Fruit fly (Drosophila melanogaster) ovary, adult (tissue): ENCODE measurements around the gene C3G.
A peak's percentile ranks its signal among the peaks of the same experiment; 100 is the strongest.

ENCODE experiments used
- CG17801 ChIP-seq: fragments of 200-800 bp; optimal IDR thresholded peaks from 2 replicates; lab custom pipeline; 2019; ENCODE audit warnings: missing biosample characterization, mild to moderate bottlenecking, missing genetic modification characterization, moderate library complexity; ENCODE audit not compliant: partially characterized antibody

The C3G gene

DNA sequence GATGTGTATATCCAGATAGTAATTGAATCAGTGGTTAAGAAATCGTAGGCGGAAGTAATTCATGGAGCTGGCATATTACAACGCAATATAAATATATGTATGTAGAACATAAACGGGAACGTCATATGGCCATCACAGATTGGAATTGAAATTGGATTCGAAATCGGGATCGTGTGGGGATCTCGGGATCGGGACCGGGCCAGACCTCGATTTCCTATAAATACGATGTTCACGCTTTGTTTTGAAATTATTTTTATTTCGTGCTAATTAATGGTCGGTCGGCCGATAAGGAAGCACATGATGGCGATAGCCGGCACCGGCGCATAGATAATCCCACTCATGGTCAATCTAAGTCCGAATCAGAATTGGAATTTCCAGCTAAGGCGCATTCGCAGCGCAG lies 27.1 kb downstream of the C3G start:
- no peak for TF ChIP-seq CG17801 (GFP tag; lab: Kevin White, UChicago)

DNA sequence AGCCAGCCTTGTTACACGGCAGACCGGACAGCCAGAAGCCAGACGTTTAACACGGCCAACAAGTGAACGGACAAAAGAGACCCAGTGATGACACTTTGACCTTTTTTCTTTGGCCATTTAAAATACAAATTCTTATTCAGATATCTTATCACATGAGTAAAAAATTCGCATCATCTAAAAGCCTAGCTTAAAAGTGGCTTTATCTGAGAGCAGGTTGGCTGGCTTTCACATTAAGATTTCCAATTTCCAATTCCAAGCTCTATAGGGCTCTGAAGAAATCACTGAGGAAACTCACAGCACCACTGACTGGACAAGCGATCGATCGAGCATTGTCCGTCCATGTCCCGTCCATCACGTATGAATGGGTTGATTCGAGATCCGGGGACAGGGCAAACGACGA lies 27.8 kb downstream of the C3G start:
- no peak for TF ChIP-seq CG17801 (GFP tag; lab: Kevin White, UChicago)

DNA sequence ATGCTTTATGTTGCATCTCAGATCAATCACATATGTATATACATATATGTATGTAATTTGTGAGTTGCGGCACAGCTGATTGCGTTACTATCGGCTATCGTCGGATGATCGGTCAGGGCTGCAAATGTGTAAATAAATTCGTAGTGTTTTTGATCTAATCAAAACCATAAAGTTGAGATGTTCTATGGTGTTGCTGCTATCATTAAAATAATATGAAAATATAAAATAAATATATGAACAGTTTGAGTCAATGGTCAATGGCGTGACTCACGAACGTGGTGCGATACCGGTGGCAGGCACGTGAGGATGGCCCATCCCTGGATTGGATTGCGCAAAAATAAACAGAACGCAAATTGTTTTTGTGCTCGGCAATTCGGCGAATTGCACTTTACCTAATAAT lies 32.5 kb downstream of the C3G start, which contains the start of gene Coq7:
Coq7 (plus strand) TSS at position 302 of the 400 bp plus-strand sequence.
- TF ChIP-seq CG17801 (GFP tag; lab: Kevin White, UChicago) = peak; percentile 90

DNA sequence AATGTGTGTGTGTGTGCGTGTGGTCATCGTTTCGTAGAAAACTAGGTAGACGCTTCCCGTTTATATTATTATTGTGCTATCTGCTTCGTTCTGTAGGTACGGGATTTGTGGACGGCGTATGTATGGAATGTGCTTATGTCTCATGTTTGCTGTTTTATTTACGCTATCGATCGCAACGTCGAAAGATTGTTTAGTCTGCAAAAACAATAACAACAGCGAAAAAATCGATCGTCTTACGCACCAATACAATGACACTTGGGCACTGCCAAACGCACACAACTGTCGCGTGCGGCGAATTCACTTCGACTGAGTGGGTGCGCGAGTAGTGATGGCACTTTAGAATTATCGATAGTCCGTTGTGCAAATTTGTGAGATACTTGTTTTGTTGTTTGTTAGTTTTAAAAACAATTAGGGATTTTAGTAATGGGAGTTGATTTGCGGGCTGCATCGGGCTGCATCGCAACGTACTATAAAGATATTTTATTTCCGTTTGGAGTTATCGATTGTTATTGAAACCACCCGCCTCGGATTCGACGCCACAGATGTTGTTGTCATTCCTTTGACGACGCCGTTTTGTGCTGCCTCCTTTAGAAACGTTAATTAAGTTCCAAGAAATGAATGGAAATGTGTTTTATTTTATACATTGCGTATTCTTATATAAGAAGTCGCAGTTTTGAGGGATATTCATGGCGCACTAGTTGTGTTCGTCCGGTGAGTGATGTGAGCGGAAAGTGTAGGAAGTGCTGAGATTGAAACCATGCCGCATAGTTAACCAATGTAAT lies 44.0 kb downstream of the C3G start:
- no peak for TF ChIP-seq CG17801 (GFP tag; lab: Kevin White, UChicago)

DNA sequence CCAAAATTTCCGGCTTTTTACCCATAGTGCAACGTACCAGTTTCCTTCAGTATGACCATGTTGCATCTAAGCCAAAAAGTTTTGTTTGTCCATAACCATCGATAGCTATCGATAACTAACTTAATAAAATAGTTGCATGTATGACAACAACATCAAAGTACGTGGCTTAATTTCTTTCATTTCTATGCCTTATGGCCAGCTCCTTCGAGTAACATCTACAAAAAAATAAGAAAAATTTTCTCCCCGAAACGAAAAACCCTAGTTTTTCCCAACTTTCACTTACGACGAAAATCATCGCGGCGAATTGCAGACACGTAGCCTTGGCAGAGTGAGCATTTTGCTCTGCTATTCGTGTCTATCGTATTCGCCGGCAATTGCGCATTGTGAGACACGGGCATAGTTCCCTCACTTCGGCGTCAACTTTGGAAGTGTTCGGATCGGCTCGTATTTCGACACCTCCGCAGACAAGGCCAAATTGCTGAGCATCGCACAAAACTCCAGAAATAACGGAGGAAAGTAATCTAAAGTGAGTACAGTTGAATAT lies 47.1 kb downstream of the C3G start, which contains the start of gene sov:
sov (plus strand) TSS at position 148 of the 544 bp plus-strand sequence.
- TF ChIP-seq CG17801 (GFP tag; lab: Kevin White, UChicago) = no peak

DNA sequence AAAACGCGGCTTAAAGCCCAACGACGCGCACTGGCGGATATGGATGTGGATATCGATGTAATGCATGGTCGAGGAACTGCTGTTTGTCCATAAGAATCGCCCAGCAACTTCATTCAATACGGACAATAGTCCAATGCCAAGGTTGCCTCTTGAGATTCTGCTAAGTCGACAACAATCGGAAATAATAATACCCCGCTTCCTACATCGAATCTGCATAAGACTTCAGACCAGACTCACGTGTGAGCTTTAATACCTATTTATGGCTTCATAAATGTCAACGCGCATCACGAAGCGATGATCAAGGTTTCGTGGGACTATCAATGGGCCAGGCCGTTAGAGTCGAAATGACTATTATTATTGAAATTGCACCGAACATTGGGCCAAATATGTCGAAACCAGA lies 51.4 kb downstream of the C3G start:
- TF ChIP-seq CG17801 (GFP tag; lab: Kevin White, UChicago) = no peak

DNA sequence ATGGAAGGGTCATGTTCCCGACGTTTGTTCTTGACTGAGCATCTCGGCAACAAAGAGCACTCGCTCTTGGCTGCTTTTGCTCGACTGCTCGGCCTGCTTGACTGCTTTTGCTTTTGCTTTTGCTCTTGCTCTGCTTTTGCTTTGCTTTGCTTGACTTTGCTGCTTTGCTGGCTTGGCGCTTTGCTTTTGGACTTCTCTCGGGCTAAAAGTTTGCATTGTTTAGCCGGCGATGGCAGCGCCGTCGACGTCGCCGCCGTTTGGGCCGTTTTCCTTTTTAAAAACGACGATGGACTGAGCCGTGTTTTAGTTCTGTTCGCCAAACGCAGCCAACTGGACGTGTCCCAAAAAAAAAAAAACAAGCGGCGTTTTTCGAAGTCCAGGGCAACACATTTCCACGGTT lies 56.1 kb downstream of the C3G start, which contains the start of gene CG14439:
CG14439 (plus strand) TSS at position 301 of the 400 bp plus-strand sequence.
- no peak for TF ChIP-seq CG17801 (GFP tag; lab: Kevin White, UChicago)

DNA sequence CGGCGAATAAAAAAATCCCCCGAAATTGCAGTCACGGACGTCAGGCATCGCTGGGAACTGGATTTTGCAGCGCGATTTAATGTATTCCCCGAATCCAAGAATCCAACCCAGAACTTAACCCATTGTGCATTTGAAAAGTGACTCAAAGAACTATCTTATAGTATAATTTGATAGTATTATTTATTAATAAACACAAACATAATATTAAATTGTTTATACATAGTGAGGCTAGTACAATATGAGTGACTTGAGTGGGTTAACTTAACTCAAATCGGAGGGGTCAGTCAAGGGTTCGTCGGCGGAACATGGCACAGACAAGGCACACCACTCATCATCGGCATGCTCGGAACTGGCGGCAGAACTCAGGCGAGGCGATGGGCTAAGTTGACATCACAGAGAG lies 57.2 kb downstream of the C3G start:
- no peak for TF ChIP-seq CG17801 (GFP tag; lab: Kevin White, UChicago)

DNA sequence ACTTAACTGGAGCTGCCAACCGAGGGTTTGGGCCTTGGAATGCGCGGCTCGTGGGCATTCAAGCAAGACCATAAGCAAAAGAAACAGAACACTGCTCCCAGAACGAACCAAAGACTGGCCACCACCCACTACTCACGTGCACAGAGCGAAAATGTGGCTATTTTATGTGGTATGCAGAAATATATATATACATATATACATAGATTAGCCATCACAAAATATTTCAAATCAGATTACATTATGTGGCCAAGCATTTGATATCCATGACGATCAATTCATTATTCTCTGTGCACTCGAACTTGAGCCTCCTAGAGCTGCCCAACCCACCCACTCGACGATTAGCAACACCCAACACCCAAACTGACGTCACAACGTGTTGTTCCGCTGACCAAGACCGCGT lies 57.8 kb downstream of the C3G start:
- no peak for TF ChIP-seq CG17801 (GFP tag; lab: Kevin White, UChicago)

DNA sequence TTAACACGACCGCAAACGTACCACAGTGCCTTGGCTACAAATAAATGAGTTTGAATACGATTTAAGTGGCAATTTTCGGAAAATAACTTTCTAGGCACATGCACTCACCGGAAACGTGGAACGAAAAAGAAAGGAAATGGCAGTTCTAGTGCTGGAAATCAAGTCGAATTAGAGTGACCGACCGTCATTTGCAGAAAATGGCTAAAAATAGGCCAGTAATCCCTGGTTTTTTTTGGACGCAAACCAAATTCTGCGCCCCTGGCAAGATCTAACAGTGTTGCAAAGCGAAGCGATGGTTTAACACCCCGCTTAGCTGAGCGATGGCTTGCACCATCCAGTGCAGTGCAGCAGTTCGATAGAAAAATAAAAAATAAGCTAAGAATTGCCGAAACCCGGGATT lies 59.3 kb downstream of the C3G start, which contains the start of gene RpL17:
RpL17 (minus strand) TSS at position 151 of the 400 bp plus-strand sequence.
- peak; percentile 72 for TF ChIP-seq CG17801 (GFP tag; lab: Kevin White, UChicago)

DNA sequence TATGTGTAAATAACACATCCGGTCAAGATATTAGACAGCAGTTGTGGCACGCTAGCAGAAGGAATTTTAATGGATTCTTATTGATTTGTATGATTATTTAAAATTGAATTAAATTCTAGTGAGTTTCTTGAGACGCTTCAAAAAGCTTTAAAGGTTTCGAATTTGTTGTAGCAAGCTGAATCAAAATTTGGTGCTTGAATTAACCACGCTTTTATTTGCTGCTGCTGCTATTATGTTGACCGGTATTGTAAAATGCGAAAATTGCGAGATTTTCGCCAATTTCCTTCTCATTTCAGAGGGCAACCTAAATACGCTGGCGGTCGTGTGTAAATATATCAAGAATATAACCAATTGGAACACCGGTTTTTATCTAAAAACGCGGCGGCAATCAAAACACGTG lies 60.2 kb downstream of the C3G start:
- TF ChIP-seq CG17801 (GFP tag; lab: Kevin White, UChicago) = no peak

DNA sequence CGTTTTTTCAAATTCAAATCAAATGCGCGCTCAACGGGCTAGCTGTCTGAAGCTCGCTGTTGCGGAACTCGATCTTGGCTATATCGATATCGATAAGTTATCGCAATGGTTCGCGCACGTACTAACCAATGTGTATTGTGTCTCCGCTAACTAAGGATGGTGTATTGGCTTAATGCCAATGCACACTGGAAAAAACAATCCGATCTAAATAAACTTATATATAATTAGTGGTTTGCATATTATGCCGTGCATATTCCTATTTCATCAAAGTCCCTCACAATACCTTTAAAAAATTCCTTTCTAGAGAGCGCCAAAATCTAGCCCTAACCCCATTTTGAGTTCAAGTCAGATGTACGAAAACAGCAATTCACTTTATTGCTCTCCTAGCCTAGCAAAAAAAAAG lies 62.2 kb downstream of the C3G start:
- peak; percentile 26 for TF ChIP-seq CG17801 (GFP tag; lab: Kevin White, UChicago)

DNA sequence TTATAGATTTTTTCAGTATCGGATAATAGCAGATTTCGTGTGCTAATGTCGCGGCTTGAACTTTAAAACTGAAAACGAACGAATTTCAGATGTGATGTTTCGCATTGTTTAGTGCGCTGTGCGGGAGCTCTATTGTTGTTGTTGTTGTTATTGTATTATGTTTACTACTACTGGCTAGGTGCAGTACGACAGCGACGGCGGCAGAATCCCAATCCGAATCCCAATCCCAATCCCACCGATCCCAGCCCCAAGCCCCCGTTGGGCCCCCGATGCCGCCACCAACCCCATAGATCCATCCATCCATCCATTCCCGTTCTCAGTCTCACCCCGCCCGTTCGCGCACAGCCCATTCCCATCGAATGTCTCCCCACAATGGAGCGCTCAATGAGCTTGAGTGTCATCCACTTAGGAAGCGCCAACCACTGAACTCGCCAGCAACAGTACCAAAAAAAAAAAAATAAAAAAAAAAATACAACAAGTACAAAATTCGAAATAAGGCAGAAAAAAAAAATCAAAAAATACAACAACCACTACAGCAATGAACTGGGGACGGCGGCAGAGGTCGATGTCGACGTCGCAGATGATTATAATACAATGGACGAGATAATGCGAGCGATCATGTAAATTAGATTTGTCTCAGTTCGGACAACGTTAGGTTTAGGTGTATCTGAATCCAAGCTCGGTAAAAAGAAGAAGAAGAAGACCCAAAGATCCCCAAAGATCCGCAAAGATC lies 63.3 kb downstream of the C3G start, which contains the start of gene CG3168:
CG3168 (minus strand) TSS at position 51 of the 733 bp plus-strand sequence.
- TF ChIP-seq CG17801 (GFP tag; lab: Kevin White, UChicago) = no peak

DNA sequence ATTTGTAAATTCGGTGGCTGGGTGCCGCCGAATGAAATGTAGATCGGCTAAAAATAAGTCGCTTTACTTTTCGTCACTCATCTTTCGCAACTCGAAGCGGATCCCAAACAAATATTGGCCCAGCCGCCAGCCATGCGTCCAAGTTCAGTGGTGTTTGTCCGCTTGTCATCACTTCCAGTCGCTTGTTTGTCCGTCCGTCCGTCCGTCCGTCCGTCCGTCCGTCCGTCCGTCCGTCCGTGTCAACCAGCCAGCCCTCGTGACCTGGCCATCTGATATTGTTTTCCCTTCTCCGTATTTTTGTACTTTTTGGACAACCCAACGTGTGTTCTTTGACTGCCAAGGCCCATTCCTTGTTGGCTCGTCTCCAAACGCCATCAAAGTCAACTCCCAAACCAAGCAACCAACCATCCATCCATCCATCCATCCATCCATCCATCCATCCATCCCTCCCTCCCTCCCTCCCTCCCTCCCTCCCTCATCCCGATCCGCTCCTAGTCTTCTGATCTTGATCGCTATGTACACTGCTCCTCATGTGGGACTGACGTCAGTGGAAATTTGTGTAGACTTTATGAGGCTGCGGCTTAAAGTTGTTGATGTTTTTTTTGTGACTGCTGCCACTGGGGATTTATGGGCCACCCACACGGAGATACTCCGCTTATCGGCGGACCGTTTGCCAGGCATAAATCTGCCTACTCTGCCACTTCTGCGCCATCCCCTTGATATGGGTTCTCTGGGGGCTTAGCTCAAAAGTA lies 69.9 kb downstream of the C3G start:
- TF ChIP-seq CG17801 (GFP tag; lab: Kevin White, UChicago) = peak; percentile 0
